Worm (Caenorhabditis elegans) whole organism, midembryonic: ENCODE data around the gene C25E10.16.

Source experiments
- T22C8.4 ChIP-seq: fragments of 200-800 bp; sonication (Bioruptor generic); IDR thresholded peaks from 2 replicates; pipeline ENCODE4 v1.3.6; 2022; ENCODE audit warnings: missing genetic modification characterization, missing compliant biosample characterization
- klf-2 ChIP-seq: fragments of 200-800 bp; sonication (Bioruptor generic); conservative IDR thresholded peaks from 2 replicates; pipeline ENCODE4 v1.3.6; 2022; ENCODE audit warnings: missing genetic modification reagents, missing genetic modification characterization, missing compliant biosample characterization
- tab-1 ChIP-seq: fragments of 200-800 bp; sonication (Bioruptor generic); IDR thresholded peaks from 2 replicates; pipeline ENCODE4 v1.3.6; 2022; ENCODE audit warnings: missing genetic modification characterization, missing compliant biosample characterization
- ztf-23 ChIP-seq: fragments of 200-800 bp; sonication (Bioruptor generic); IDR thresholded peaks from 2 replicates; pipeline ENCODE4 v1.3.6; 2022; ENCODE audit warnings: missing genetic modification reagents, missing genetic modification characterization, missing compliant biosample characterization
- ztf-29 ChIP-seq: fragments of 200-800 bp; sonication (Bioruptor generic); IDR thresholded peaks from 2 replicates; pipeline ENCODE4 v1.3.6; 2022; ENCODE audit warnings: missing genetic modification reagents, missing genetic modification characterization, missing compliant biosample characterization

DNA sequence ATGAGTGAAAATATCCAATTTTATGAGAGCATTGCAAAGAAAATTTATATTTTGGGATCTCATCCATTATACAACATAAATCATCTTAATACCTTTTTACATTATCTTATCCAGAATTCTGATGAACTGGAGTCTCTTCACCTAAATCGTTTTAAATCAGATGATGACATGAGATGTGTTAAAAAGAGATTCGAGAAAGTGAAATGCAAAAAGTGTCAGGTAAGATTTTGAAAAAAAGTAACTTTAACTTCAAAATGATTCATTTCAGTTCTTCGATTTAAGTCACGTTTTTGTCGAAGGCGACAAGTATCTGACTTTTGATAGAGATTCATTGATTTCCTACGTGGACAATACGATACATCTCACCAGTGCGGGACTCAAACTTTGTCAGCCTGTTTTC, 40.5 kb downstream of the C25E10.16 start:
- TF ChIP-seq T22C8.4 (no peak), tab-1 (GFP tag; lab: Robert Waterston, UW) (no peak), ztf-23 (GFP tag; lab: Robert Waterston, UW) (no peak), ztf-29 (GFP tag; lab: Robert Waterston, UW) (no peak), klf-2 (no peak)
